Fruit fly (Drosophila melanogaster): ENCODE data around the gene ttk.

The ttk gene

dm6 chr3R:31688671-31689642 lies 24.7 kb upstream of the ttk start (continued):
- TF ChIP-seq so (GFP tag; IDR thresholded peaks at IDR 0.05), result no peak
- TF ChIP-seq CG11723 (GFP tag; optimal IDR thresholded peaks at IDR 0.05), result no peak
- TF ChIP-seq ftz-f1 (GFP tag; optimal IDR thresholded peaks at IDR 0.05), result peak; percentile 57
- TF ChIP-seq Jarid2 (GFP tag; optimal IDR thresholded peaks at IDR 0.05), result peak; percentile 1
- TF ChIP-seq oc (tag; optimal IDR thresholded peaks at IDR 0.05), result no peak
- no peak for TF ChIP-seq Hr51 (GFP tag; optimal IDR thresholded peaks at IDR 0.05)
- TF ChIP-seq wor (GFP tag; IDR thresholded peaks at IDR 0.05), result no peak
- TF ChIP-seq crp (GFP tag; optimal IDR thresholded peaks at IDR 0.05), result no peak
- peak; percentile 32 for TF ChIP-seq Oli (tag; optimal IDR thresholded peaks at IDR 0.05)
- TF ChIP-seq HHEX (GFP tag; optimal IDR thresholded peaks at IDR 0.05), result peak; percentile 9
- TF ChIP-seq Doc3 (GFP tag; IDR thresholded peaks at IDR 0.05; ENCODE audit: partially characterized antibody), result no peak
- no peak for TF ChIP-seq CG3163 (GFP tag; optimal IDR thresholded peaks at IDR 0.05)
- no peak for TF ChIP-seq Myb (GFP tag; optimal IDR thresholded peaks at IDR 0.05)
- no peak for TF ChIP-seq H15 (GFP tag; IDR thresholded peaks at IDR 0.05)
- no peak for TF ChIP-seq D19A (tag; optimal IDR thresholded peaks at IDR 0.05)
- TF ChIP-seq inv (GFP tag; IDR thresholded peaks at IDR 0.05; ENCODE audit: partially characterized antibody), result no peak
- no peak for TF ChIP-seq da (GFP tag; optimal IDR thresholded peaks at IDR 0.05)
- no peak for TF ChIP-seq CG13624 (GFP tag; optimal IDR thresholded peaks at IDR 0.05)
- no peak for TF ChIP-seq CG1233 (GFP tag; optimal IDR thresholded peaks at IDR 0.05)
- TF ChIP-seq CG11398 (GFP tag; optimal IDR thresholded peaks at IDR 0.05), result no peak
- TF ChIP-seq CG13123 (GFP tag; optimal IDR thresholded peaks at IDR 0.05), result no peak
- TF ChIP-seq ato (GFP tag; IDR thresholded peaks at IDR 0.05; ENCODE audit: partially characterized antibody), result no peak
- TF ChIP-seq Sry-δ (GFP tag; optimal IDR thresholded peaks at IDR 0.05), result no peak
- no peak for TF ChIP-seq bab2 (GFP tag; optimal IDR thresholded peaks at IDR 0.05)
- TF ChIP-seq CG9876 (GFP tag; optimal IDR thresholded peaks at IDR 0.05), result no peak
- TF ChIP-seq CG2712 (tag; optimal IDR thresholded peaks at IDR 0.05), result peak; percentile 22
- no peak for TF ChIP-seq CG2202 (tag; optimal IDR thresholded peaks at IDR 0.05)
- no peak for TF ChIP-seq CG4707 (GFP tag; optimal IDR thresholded peaks at IDR 0.05)
- TF ChIP-seq nerfin-2 (GFP tag; IDR thresholded peaks at IDR 0.05; ENCODE audit: partially characterized antibody), result no peak
- no peak for TF ChIP-seq CG1024 (GFP tag; IDR thresholded peaks at IDR 0.05)
- TF ChIP-seq gce (GFP tag; IDR thresholded peaks at IDR 0.05), result no peak
- TF ChIP-seq CG11085 (GFP tag; IDR thresholded peaks at IDR 0.05), result no peak
- TF ChIP-seq cwo (GFP tag; optimal IDR thresholded peaks at IDR 0.05), result no peak
- no peak for TF ChIP-seq pum (GFP tag; optimal IDR thresholded peaks at IDR 0.05)
- no peak for TF ChIP-seq org-1 (GFP tag; optimal IDR thresholded peaks at IDR 0.05)
- no peak for TF ChIP-seq CG11696 (GFP tag; IDR thresholded peaks at IDR 0.05)
- TF ChIP-seq croc (GFP tag; conservative IDR thresholded peaks at IDR 0.05), result no peak
- no peak for TF ChIP-seq Hr39 (optimal IDR thresholded peaks at IDR 0.05)
- peak; percentile 22 for TF ChIP-seq fd96Cb (tag; optimal IDR thresholded peaks at IDR 0.05)
- no peak for TF ChIP-seq CG16779 (GFP tag; IDR thresholded peaks at IDR 0.05)
- TF ChIP-seq lab (GFP tag; optimal IDR thresholded peaks at IDR 0.05), result no peak
- TF ChIP-seq CG6813 (GFP tag; optimal IDR thresholded peaks at IDR 0.05), result no peak
- TF ChIP-seq Abd-B (GFP tag; optimal IDR thresholded peaks at IDR 0.05), result no peak
- TF ChIP-seq H2.0 (GFP tag; IDR thresholded peaks at IDR 0.05), result 0 out of 2 replicates have a peak, but pooled peaks have one; percentile 10
- TF ChIP-seq CG3065 (GFP tag; optimal IDR thresholded peaks at IDR 0.05), result no peak
- no peak for TF ChIP-seq tap (tag; optimal IDR thresholded peaks at IDR 0.05)
- no peak for TF ChIP-seq Hr3 (GFP tag; optimal IDR thresholded peaks at IDR 0.05)
- no peak for TF ChIP-seq CG11247 (GFP tag; IDR thresholded peaks at IDR 0.05)
- TF ChIP-seq CG9215 (GFP tag; IDR thresholded peaks at IDR 0.05), result no peak

Measured in whole organism, embryonic.